Worm (Caenorhabditis elegans) whole organism, L2 larva: ENCODE results near the gene nhr-177.

Source experiments
- ama-1 ChIP-seq: fragments of 150-350 bp; optimal IDR thresholded peaks from 2 replicates; lab custom pipeline; 2018; ENCODE audit warnings: inconsistent platforms
- ceh-82 ChIP-seq: fragments of 150-350 bp; optimal IDR thresholded peaks from 2 replicates; lab custom pipeline; 2014; ENCODE audit warnings: missing biosample characterization, missing genetic modification characterization

- TF ChIP-seq ceh-82 (tag; lab: Kevin White, UChicago) (no peak), ama-1 (lab: Kevin White, UChicago) (no peak)
Observed at ce11 chrV:1607790-1608189, 2.3 kb upstream of the nhr-177 start, which contains the start of gene nhr-178.
